Worm (Caenorhabditis elegans): Measurements from ENCODE around the gene T28F3.5.
A peak's percentile ranks its signal among the peaks of the same experiment; 100 is the strongest.

Gene T28F3.5

DNA sequence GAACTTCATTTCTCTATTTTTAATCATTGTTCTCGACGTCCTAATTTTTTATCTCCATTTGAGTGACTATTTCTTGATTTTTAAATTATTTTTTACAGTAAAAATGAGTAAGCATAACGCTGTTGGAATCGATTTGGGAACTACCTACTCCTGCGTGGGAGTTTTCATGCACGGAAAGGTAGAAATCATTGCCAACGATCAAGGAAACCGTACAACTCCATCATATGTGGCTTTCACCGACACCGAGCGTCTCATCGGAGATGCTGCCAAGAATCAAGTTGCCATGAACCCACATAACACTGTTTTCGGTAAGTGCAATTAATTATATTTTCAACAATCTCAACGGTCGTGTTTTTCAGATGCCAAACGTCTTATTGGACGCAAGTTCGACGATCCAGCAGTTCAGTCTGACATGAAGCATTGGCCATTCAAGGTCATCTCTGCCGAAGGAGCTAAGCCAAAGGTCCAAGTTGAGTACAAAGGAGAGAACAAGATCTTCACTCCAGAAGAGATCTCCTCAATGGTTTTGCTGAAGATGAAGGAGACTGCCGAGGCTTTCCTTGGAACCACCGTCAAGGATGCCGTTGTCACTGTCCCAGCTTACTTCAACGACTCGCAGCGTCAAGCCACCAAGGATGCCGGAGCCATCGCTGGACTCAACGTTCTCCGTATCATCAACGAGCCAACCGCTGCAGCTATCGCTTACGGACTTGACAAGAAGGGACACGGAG is 15.6 kb upstream of the T28F3.5 start, which contains the start of gene hsp-1 (continued):
- TF ChIP-seq B0336.3 (GFP tag; IDR thresholded peaks at IDR 0.05) (peak; percentile 13), sptf-2 (GFP tag; optimal IDR thresholded peaks at IDR 0.05) (no peak), lin-54 (GFP tag; optimal IDR thresholded peaks at IDR 0.05) (peak; percentile 1), cebp-1 (GFP tag; IDR thresholded peaks at IDR 0.05) (no peak), cebp-1 (tag; optimal IDR thresholded peaks at IDR 0.05) (peak; percentile 14), mcd-1 (GFP tag; IDR thresholded peaks at IDR 0.05) (no peak; the same call in 1 of the 2 replicates), Y79H2A.3 (GFP tag; conservative IDR thresholded peaks at IDR 0.05) (no peak; the same call in 1 of the 2 replicates), B0019.2 (GFP tag; conservative IDR thresholded peaks at IDR 0.05) (no peak), ceh-27 (GFP tag; optimal IDR thresholded peaks at IDR 0.05) (peak; percentile 40), hmg-1.2 (GFP tag; IDR thresholded peaks at IDR 0.05) (0 out of 2 replicates have a peak, but pooled peaks have one; percentile 4), F55B11.4 (tag; optimal IDR thresholded peaks at IDR 0.05; ENCODE audit: borderline replicate concordance, insufficient read depth) (peak; percentile 12), athp-1 (tag; optimal IDR thresholded peaks at IDR 0.05) (no peak), somi-1 (GFP tag; optimal IDR thresholded peaks at IDR 0.05) (no peak), nfya-2 (GFP tag; IDR thresholded peaks at IDR 0.05) (no peak), F39B2.1 (GFP tag; IDR thresholded peaks at IDR 0.05) (peak; percentile 33; the same call in 1 of the 2 replicates), cebp-2 (GFP tag; IDR thresholded peaks at IDR 0.05) (0 out of 2 replicates have a peak, but pooled peaks have one; percentile 48), lin-35 (GFP tag; optimal IDR thresholded peaks at IDR 0.05) (no peak), efl-1 (GFP tag; optimal IDR thresholded peaks at IDR 0.05) (no peak), ama-1 (optimal IDR thresholded peaks at IDR 0.05) (no peak), ama-1 (GFP tag; optimal IDR thresholded peaks at IDR 0.05) (no peak), rcor-1 (GFP tag; IDR thresholded peaks at IDR 0.05) (0 out of 2 replicates have a peak, but pooled peaks have one; percentile 23), ztf-3 (GFP tag; optimal IDR thresholded peaks at IDR 0.05) (no peak), Y95B8A.8 (GFP tag; IDR thresholded peaks at IDR 0.05) (0 out of 2 replicates have a peak, but pooled peaks have one; percentile 66), snpc-4 (GFP tag; optimal IDR thresholded peaks at IDR 0.05) (no peak), snpc-4 (tag; optimal IDR thresholded peaks at IDR 0.05) (peak in 1 of 4 experiments; percentile 33), Y53F4B.3 (GFP tag; IDR thresholded peaks at IDR 0.05) (no peak), madf-8 (GFP tag; conservative IDR thresholded peaks at IDR 0.05) (no peak), nhr-120 (GFP tag; IDR thresholded peaks at IDR 0.05) (no peak), F57C9.4 (tag; optimal IDR thresholded peaks at IDR 0.05) (no peak), madf-10 (tag; optimal IDR thresholded peaks at IDR 0.05) (no peak), lag-1 (GFP tag; IDR thresholded peaks at IDR 0.05) (no peak), madf-6 (GFP tag; IDR thresholded peaks at IDR 0.05) (peak; percentile 25; the same call in 1 of the 2 replicates), dox-1 (GFP tag; IDR thresholded peaks at IDR 0.05) (peak; percentile 48), egl-18 (GFP tag; IDR thresholded peaks at IDR 0.05) (no peak), ceh-58 (GFP tag; IDR thresholded peaks at IDR 0.05) (no peak), egl-44 (GFP tag; IDR thresholded peaks at IDR 0.05) (peak; percentile 14; the same call in 1 of the 2 replicates), D2030.7 (GFP tag; IDR thresholded peaks at IDR 0.05) (0 out of 2 replicates have a peak, but pooled peaks have one; percentile 20)

DNA sequence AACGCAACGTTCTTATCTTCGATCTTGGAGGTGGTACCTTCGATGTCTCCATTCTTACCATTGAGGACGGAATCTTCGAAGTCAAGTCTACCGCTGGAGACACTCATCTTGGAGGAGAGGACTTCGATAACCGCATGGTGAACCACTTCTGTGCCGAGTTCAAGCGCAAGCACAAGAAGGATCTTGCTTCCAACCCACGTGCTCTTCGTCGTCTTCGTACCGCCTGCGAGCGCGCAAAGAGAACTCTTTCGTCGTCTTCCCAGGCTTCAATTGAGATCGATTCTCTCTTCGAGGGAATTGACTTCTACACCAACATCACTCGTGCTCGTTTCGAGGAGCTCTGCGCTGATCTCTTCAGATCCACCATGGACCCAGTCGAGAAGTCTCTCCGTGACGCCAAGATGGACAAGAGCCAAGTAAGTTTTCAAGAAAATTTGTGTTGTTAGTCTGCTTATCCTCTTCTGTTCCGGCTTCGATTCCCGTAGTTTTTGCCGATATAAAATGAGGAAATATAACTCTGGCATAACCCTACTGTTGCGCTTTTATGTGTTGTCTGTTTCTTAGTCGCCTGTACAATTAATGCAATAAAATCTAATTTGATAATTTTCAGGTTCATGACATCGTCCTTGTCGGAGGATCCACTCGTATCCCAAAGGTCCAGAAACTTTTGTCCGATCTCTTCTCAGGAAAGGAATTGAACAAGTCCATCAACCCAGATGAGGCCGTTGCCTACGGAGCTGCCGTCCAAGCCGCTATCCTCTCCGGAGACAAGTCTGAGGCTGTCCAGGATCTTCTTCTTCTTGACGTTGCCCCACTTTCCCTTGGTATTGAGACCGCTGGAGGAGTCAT is 14.8 kb upstream of the T28F3.5 start:
- TF ChIP-seq F49E8.2 (tag; optimal IDR thresholded peaks at IDR 0.05; ENCODE audit: insufficient read depth): peak; percentile 21
- no peak for TF ChIP-seq sdz-38 (tag; optimal IDR thresholded peaks at IDR 0.05)
- peak; percentile 71 for TF ChIP-seq ceh-58 (GFP tag; IDR thresholded peaks at IDR 0.05)
- no peak for TF ChIP-seq let-607 (tag; optimal IDR thresholded peaks at IDR 0.05)
- no peak for TF ChIP-seq Y53F4B.3 (GFP tag; IDR thresholded peaks at IDR 0.05)
- no peak for TF ChIP-seq somi-1 (GFP tag; optimal IDR thresholded peaks at IDR 0.05)
- no peak for TF ChIP-seq F55B11.4 (tag; optimal IDR thresholded peaks at IDR 0.05; ENCODE audit: borderline replicate concordance, insufficient read depth)
- no peak for TF ChIP-seq pha-4 (tag; optimal IDR thresholded peaks at IDR 0.05)
- TF ChIP-seq hmg-20 (GFP tag; IDR thresholded peaks at IDR 0.05): no peak
- no peak for TF ChIP-seq mel-28 (tag; optimal IDR thresholded peaks at IDR 0.05; ENCODE audit: borderline replicate concordance)
- TF ChIP-seq snpc-4 (GFP tag; optimal IDR thresholded peaks at IDR 0.05): no peak
- peak in 2 of 4 experiments; percentile 18 to 59 for TF ChIP-seq snpc-4 (tag; optimal IDR thresholded peaks at IDR 0.05)
- no peak for TF ChIP-seq tbx-9 (tag; optimal IDR thresholded peaks at IDR 0.05; ENCODE audit: borderline replicate concordance)
- no peak for TF ChIP-seq lir-1 (GFP tag; conservative IDR thresholded peaks at IDR 0.05)
- peak; percentile 7; the same call in 1 of the 2 replicates for TF ChIP-seq rcor-1 (GFP tag; IDR thresholded peaks at IDR 0.05)
- peak; percentile 22; the same call in 1 of the 2 replicates for TF ChIP-seq cebp-2 (GFP tag; IDR thresholded peaks at IDR 0.05)

Data from whole organism, young adult.